Fruit fly (Drosophila melanogaster) whole organism, embryonic: ENCODE results near the gene dpr3.

Source experiments
- Ada2b ChIP-seq: fragments of 200-800 bp; sonication (Bioruptor generic); IDR thresholded peaks from 2 replicates; pipeline ENCODE4 v1.3.6; 2022; ENCODE audit warnings: missing biosample characterization, missing genetic modification characterization
- Antp ChIP-seq: fragments of 200-800 bp; sonication (Bioruptor generic); optimal IDR thresholded peaks from 3 replicates; lab custom pipeline; 2016; ENCODE audit warnings: missing biosample characterization, missing genetic modification characterization
- Bgb ChIP-seq: fragments of 200-800 bp; sonication (Bioruptor generic); IDR thresholded peaks from 2 replicates; pipeline ENCODE4 v1.3.6; 2022; ENCODE audit warnings: missing biosample characterization, missing genetic modification characterization; ENCODE audit not compliant: partially characterized antibody
- CG10209 ChIP-seq: fragments of 200-800 bp; sonication (Bioruptor generic); optimal IDR thresholded peaks from 3 replicates; lab custom pipeline; 2017; ENCODE audit warnings: missing biosample characterization, mild to moderate bottlenecking, missing genetic modification characterization, missing genetic modification reagents
- CG10274 ChIP-seq: fragments of 200-800 bp; sonication (Bioruptor generic); optimal IDR thresholded peaks from 3 replicates; lab custom pipeline; 2017; ENCODE audit warnings: missing biosample characterization, mild to moderate bottlenecking, missing genetic modification characterization
- CG11456 ChIP-seq: fragments of 200-800 bp; sonication (Bioruptor generic); IDR thresholded peaks from 3 replicates; pipeline ENCODE4 v1.3.6; 2022; ENCODE audit warnings: missing biosample characterization, missing genetic modification characterization
- CG13894 ChIP-seq: fragments of 200-800 bp; sonication (Bioruptor generic); optimal IDR thresholded peaks from 3 replicates; lab custom pipeline; 2018; ENCODE audit warnings: missing biosample characterization, mild to moderate bottlenecking, missing genetic modification characterization, moderate library complexity
- CG14710 ChIP-seq: fragments of 200-800 bp; sonication (Bioruptor generic); optimal IDR thresholded peaks from 3 replicates; lab custom pipeline; 2019; ENCODE audit warnings: missing biosample characterization, mild to moderate bottlenecking, missing genetic modification characterization, moderate library complexity
- CG17385 ChIP-seq: fragments of 200-800 bp; sonication (Bioruptor generic); optimal IDR thresholded peaks from 3 replicates; lab custom pipeline; 2018; ENCODE audit warnings: missing biosample characterization, mild to moderate bottlenecking, missing genetic modification characterization
- CG31365 ChIP-seq: fragments of 200-800 bp; sonication (Bioruptor generic); optimal IDR thresholded peaks from 2 replicates; lab custom pipeline; 2018; ENCODE audit warnings: missing biosample characterization, mild to moderate bottlenecking, missing genetic modification characterization
- CG31388 ChIP-seq: fragments of 200-800 bp; sonication (Bioruptor generic); optimal IDR thresholded peaks from 2 replicates; lab custom pipeline; 2016; ENCODE audit warnings: missing biosample characterization, missing genetic modification characterization
- CG3995 ChIP-seq: fragments of 200-800 bp; sonication (Bioruptor generic); optimal IDR thresholded peaks from 3 replicates; lab custom pipeline; 2016; ENCODE audit warnings: missing biosample characterization, missing genetic modification characterization
- CG4328 ChIP-seq: fragments of 200-800 bp; sonication (Bioruptor generic); optimal IDR thresholded peaks from 3 replicates; lab custom pipeline; 2017; ENCODE audit warnings: missing biosample characterization, missing genetic modification reagents, missing genetic modification characterization
- CG6175 ChIP-seq: fragments of 200-800 bp; sonication (Bioruptor generic); IDR thresholded peaks from 3 replicates; pipeline ENCODE4 v1.3.6; 2022; ENCODE audit warnings: missing biosample characterization, missing genetic modification characterization
- CG6272 ChIP-seq: fragments of 200-800 bp; sonication (Bioruptor generic); IDR thresholded peaks from 2 replicates; pipeline ENCODE4 v1.3.6; 2022; ENCODE audit warnings: missing biosample characterization, missing genetic modification characterization
- CG9797 ChIP-seq: fragments of 200-800 bp; sonication (Bioruptor generic); optimal IDR thresholded peaks from 3 replicates; lab custom pipeline; 2018; ENCODE audit warnings: missing biosample characterization, mild to moderate bottlenecking, missing genetic modification characterization
- CkIIα-i1 ChIP-seq: fragments of 200-800 bp; sonication (Bioruptor generic); IDR thresholded peaks from 2 replicates; pipeline ENCODE4 v1.3.6; 2022; ENCODE audit warnings: missing biosample characterization, missing genetic modification characterization
- Doc3 ChIP-seq: fragments of 200-800 bp; sonication (Bioruptor generic); IDR thresholded peaks from 3 replicates; pipeline ENCODE4 v1.3.6; 2022; ENCODE audit warnings: missing biosample characterization, missing genetic modification characterization; ENCODE audit not compliant: partially characterized antibody
- Eip74EF ChIP-seq, 2 experiments: fragments of 200-800 bp in 1 of 2; fragments of >200 bp in 1 of 2; sonication (Bioruptor generic) in 1 of 2; optimal IDR thresholded peaks; 2 replicates each; lab custom pipeline; 2017 to 2019; ENCODE audit warnings: missing biosample characterization in 2 of 2, missing genetic modification characterization in 2 of 2, mild to moderate bottlenecking in 1 of 2, moderate library complexity in 1 of 2
- H15 ChIP-seq: fragments of 200-800 bp; sonication (Bioruptor generic); IDR thresholded peaks from 3 replicates; pipeline ENCODE4 v1.3.6; 2022; ENCODE audit warnings: missing biosample characterization, missing genetic modification characterization
- Max ChIP-seq: fragments of 200-800 bp; sonication (Bioruptor generic); optimal IDR thresholded peaks from 2 replicates; lab custom pipeline; 2016; ENCODE audit warnings: missing biosample characterization, mild to moderate bottlenecking, missing genetic modification characterization
- Neu2 ChIP-seq: fragments of 200-800 bp; sonication (Bioruptor generic); optimal IDR thresholded peaks from 3 replicates; lab custom pipeline; 2016; ENCODE audit warnings: missing biosample characterization, missing genetic modification characterization, borderline replicate concordance
- Optix ChIP-seq: fragments of 200-800 bp; sonication (Bioruptor generic); IDR thresholded peaks from 3 replicates; pipeline ENCODE4 v1.3.6; 2022; ENCODE audit warnings: missing biosample characterization, missing genetic modification characterization
- Xbp1 ChIP-seq: fragments of 200-800 bp; sonication (Bioruptor generic); optimal IDR thresholded peaks from 3 replicates; lab custom pipeline; 2016; ENCODE audit warnings: missing biosample characterization, mild to moderate bottlenecking, missing genetic modification characterization
- ato ChIP-seq: fragments of 200-800 bp; sonication (Bioruptor generic); IDR thresholded peaks from 2 replicates; pipeline ENCODE4 v1.3.6; 2022; ENCODE audit warnings: missing biosample characterization, missing genetic modification characterization; ENCODE audit not compliant: partially characterized antibody
- bowl ChIP-seq: fragments of 200-800 bp; sonication (Bioruptor generic); IDR thresholded peaks from 2 replicates; pipeline ENCODE4 v1.3.6; 2022; ENCODE audit warnings: missing biosample characterization, missing genetic modification characterization
- da ChIP-seq: fragments of 200-800 bp; sonication (Bioruptor generic); optimal IDR thresholded peaks from 2 replicates; lab custom pipeline; 2016; ENCODE audit warnings: missing biosample characterization, missing genetic modification characterization
- dmrt11E ChIP-seq: fragments of 200-800 bp; sonication (Bioruptor generic); optimal IDR thresholded peaks from 3 replicates; lab custom pipeline; 2018; ENCODE audit warnings: missing biosample characterization, mild to moderate bottlenecking, missing genetic modification characterization, moderate library complexity
- fd96Cb ChIP-seq: fragments of 200-800 bp; sonication (Bioruptor generic); optimal IDR thresholded peaks from 2 replicates; lab custom pipeline; 2018; ENCODE audit warnings: missing biosample characterization, mild to moderate bottlenecking, missing genetic modification characterization, moderate library complexity
- ftz-f1 ChIP-seq: fragments of 200-800 bp; sonication (Bioruptor generic); optimal IDR thresholded peaks from 2 replicates; lab custom pipeline; 2016; ENCODE audit warnings: missing biosample characterization, missing genetic modification characterization
- gro ChIP-seq: fragments of 200-800 bp; sonication (Bioruptor generic); optimal IDR thresholded peaks from 2 replicates; lab custom pipeline; 2016; ENCODE audit warnings: missing biosample characterization, missing genetic modification characterization
- inv ChIP-seq: fragments of 200-800 bp; sonication (Bioruptor generic); IDR thresholded peaks from 2 replicates; pipeline ENCODE4 v1.3.6; 2022; ENCODE audit warnings: missing biosample characterization, missing genetic modification characterization; ENCODE audit not compliant: partially characterized antibody
- jigr1 ChIP-seq: fragments of 200-800 bp; sonication (Bioruptor generic); IDR thresholded peaks from 3 replicates; pipeline ENCODE4 v1.3.6; 2022; ENCODE audit warnings: missing biosample characterization, missing genetic modification characterization
- kni ChIP-seq: fragments of 200-800 bp; sonication (Bioruptor generic); optimal IDR thresholded peaks from 3 replicates; lab custom pipeline; 2017; ENCODE audit warnings: mild to moderate bottlenecking, missing biosample characterization, missing genetic modification reagents, missing genetic modification characterization
- knrl ChIP-seq: fragments of 200-800 bp; sonication (Bioruptor generic); IDR thresholded peaks from 3 replicates; pipeline ENCODE4 v1.3.6; 2022; ENCODE audit warnings: missing biosample characterization, missing genetic modification characterization; ENCODE audit not compliant: partially characterized antibody
- lab ChIP-seq: fragments of 200-800 bp; sonication (Bioruptor generic); optimal IDR thresholded peaks from 3 replicates; lab custom pipeline; 2017; ENCODE audit warnings: missing biosample characterization, missing genetic modification characterization, mild to moderate bottlenecking, moderate library complexity, missing genetic modification reagents
- lilli ChIP-seq: fragments of 200-800 bp; sonication (Bioruptor generic); optimal IDR thresholded peaks from 3 replicates; lab custom pipeline; 2016; ENCODE audit warnings: missing biosample characterization, missing genetic modification characterization
- mam ChIP-seq: fragments of 200-800 bp; sonication (Bioruptor generic); optimal IDR thresholded peaks from 3 replicates; lab custom pipeline; 2016; ENCODE audit warnings: missing biosample characterization, missing genetic modification characterization
- mld ChIP-seq: fragments of 200-800 bp; sonication (Bioruptor generic); IDR thresholded peaks from 3 replicates; pipeline ENCODE4 v1.3.6; 2022; ENCODE audit warnings: missing biosample characterization, missing genetic modification characterization; ENCODE audit not compliant: partially characterized antibody
- nmo ChIP-seq: fragments of 200-800 bp; sonication (Bioruptor generic); optimal IDR thresholded peaks from 2 replicates; lab custom pipeline; 2018; ENCODE audit warnings: missing biosample characterization, mild to moderate bottlenecking, missing genetic modification characterization, moderate library complexity
- oc ChIP-seq: fragments of 200-800 bp; sonication (Bioruptor generic); optimal IDR thresholded peaks from 2 replicates; lab custom pipeline; 2018; ENCODE audit warnings: missing biosample characterization, mild to moderate bottlenecking, missing genetic modification characterization, moderate library complexity
- phol ChIP-seq: fragments of 200-800 bp; sonication (Bioruptor generic); optimal IDR thresholded peaks from 3 replicates; lab custom pipeline; 2018; ENCODE audit warnings: missing biosample characterization, mild to moderate bottlenecking, missing genetic modification characterization, moderate library complexity
- ranshi ChIP-seq: fragments of 200-800 bp; sonication (Bioruptor generic); IDR thresholded peaks from 2 replicates; pipeline ENCODE4 v1.3.6; 2022; ENCODE audit warnings: missing biosample characterization, missing genetic modification characterization
- ssp ChIP-seq: fragments of 200-800 bp; sonication (Bioruptor generic); IDR thresholded peaks from 2 replicates; pipeline ENCODE4 v1.3.6; 2022; ENCODE audit warnings: missing biosample characterization, missing genetic modification characterization
- ttk ChIP-seq: fragments of 200-800 bp; sonication (Bioruptor generic); IDR thresholded peaks from 2 replicates; pipeline ENCODE4 v2.1.2; 2022; ENCODE audit warnings: missing biosample characterization, missing genetic modification characterization
- wek ChIP-seq: fragments of 200-800 bp; sonication (Bioruptor generic); optimal IDR thresholded peaks from 3 replicates; lab custom pipeline; 2018; ENCODE audit warnings: missing biosample characterization, mild to moderate bottlenecking, missing genetic modification characterization, moderate library complexity
- yki ChIP-seq: fragments of >200 bp; optimal IDR thresholded peaks from 3 replicates; lab custom pipeline; 2018

dpr3 gene

DNA sequence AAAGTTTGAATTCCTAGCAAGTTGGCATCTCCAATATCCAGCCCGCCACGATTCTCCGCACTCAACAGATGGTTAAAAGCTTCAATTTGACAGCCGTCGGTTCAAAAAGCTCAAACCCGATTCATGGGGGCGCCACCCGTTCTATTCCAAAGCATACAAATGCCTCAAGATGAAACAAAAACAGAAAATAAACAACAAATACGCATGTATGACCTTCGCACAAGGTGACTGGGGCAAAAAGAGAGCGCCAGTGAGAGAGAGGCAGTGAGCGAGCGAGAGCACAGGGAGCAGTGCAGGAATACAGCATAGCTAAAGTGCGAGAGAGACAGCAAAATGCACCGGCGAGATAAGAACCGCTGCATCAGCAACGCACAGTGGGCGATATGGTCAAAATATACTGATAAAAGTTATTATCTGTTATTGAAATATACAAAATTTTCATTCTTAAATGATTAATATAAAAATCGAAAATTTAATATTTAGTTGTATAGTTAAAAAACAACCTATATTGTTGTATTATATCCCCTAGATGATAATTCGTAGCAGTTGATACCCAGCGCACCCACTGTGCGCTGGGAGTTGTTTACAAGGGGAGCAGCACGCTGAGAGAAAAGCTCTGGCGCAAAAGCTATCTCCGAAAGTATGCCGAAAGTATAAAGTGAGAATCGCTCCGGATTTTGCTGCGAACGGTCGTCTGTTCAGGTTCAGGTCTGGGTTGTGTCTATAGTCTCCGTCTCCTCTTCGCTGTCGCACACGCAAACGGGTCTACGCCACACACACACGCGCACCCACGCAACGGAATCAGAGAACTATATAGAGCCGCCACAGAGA, 20.7 kb upstream of the dpr3 start, which contains the start of gene Glyp (continued):
- peak; percentile 80 for TF ChIP-seq CG3995
- peak; percentile 69 for TF ChIP-seq mam (GFP tag; lab: Kevin White, UChicago)
- TF ChIP-seq CG4328 = peak; percentile 98
- TF ChIP-seq Doc3 (GFP tag; lab: Robert Waterston, UW) = no peak
- TF ChIP-seq da (GFP tag; lab: Kevin White, UChicago) = peak; percentile 38
- TF ChIP-seq CG14710 (tag; lab: Kevin White, UChicago) = peak; percentile 94
- peak; percentile 99 for TF ChIP-seq lab (GFP tag; lab: Kevin White, UChicago)
- TF ChIP-seq ato = no peak
- peak; percentile 81 for TF ChIP-seq CG6175
- TF ChIP-seq Max (GFP tag; lab: Kevin White, UChicago) = peak; percentile 96
- peak; percentile 99 for TF ChIP-seq ftz-f1
- peak; percentile 98 for TF ChIP-seq oc (tag; lab: Kevin White, UChicago)
- peak; percentile 90 for TF ChIP-seq kni (GFP tag; lab: Kevin White, UChicago)
- no peak for TF ChIP-seq inv (GFP tag; lab: Robert Waterston, UW)
- TF ChIP-seq wek (GFP tag; lab: Kevin White, UChicago) = peak; percentile 70
- TF ChIP-seq CG17385 = peak; percentile 96
- TF ChIP-seq Eip74EF (GFP tag; optimal IDR thresholded peaks at IDR 0.05; lab: Kevin White, UChicago) = peak in 1 of 2 experiments; percentile 96
- peak; percentile 97 for TF ChIP-seq CG13894 (tag; lab: Kevin White, UChicago)
- TF ChIP-seq H15 (GFP tag; lab: Robert Waterston, UW) = peak; percentile 91
- TF ChIP-seq fd96Cb (tag; lab: Kevin White, UChicago) = peak; percentile 95
- peak; percentile 93 for TF ChIP-seq ttk
- peak; percentile 95 for TF ChIP-seq lilli
- peak; percentile 69 for TF ChIP-seq CG31365 (tag; lab: Kevin White, UChicago)
- TF ChIP-seq CG11456 (GFP tag; lab: Robert Waterston, UW) = peak; percentile 94
- peak; percentile 58 for TF ChIP-seq CG31388
- TF ChIP-seq nmo (GFP tag; lab: Kevin White, UChicago) = peak; percentile 97
- TF ChIP-seq Neu2 (GFP tag; lab: Kevin White, UChicago) = no peak
- TF ChIP-seq gro (GFP tag; lab: Kevin White, UChicago) = peak; percentile 59
- TF ChIP-seq jigr1 (GFP tag; lab: Robert Waterston, UW) = peak; percentile 92
- TF ChIP-seq phol (tag; lab: Kevin White, UChicago) = peak; percentile 96
- TF ChIP-seq CG9797 (GFP tag; lab: Kevin White, UChicago) = peak; percentile 62
- peak; percentile 94 for TF ChIP-seq ranshi (GFP tag; lab: Robert Waterston, UW)
- TF ChIP-seq Bgb (GFP tag; lab: Robert Waterston, UW) = peak; percentile 36; the same call in 1 of the 2 replicates
- peak; percentile 86 for TF ChIP-seq dmrt11E (tag; lab: Kevin White, UChicago)
- TF ChIP-seq Antp (GFP tag; lab: Kevin White, UChicago) = peak; percentile 51
- peak; percentile 86 for TF ChIP-seq ssp (GFP tag; lab: Robert Waterston, UW)
- TF ChIP-seq mld (GFP tag; lab: Robert Waterston, UW) = no peak
- 0 out of 2 replicates have a peak, but pooled peaks have one; percentile 37 for TF ChIP-seq CkIIα-i1 (GFP tag; lab: Robert Waterston, UW)
- TF ChIP-seq Xbp1 = peak; percentile 96
- TF ChIP-seq bowl = peak; percentile 86
- TF ChIP-seq CG6272 = peak; percentile 95
- TF ChIP-seq CG10209 (GFP tag; lab: Kevin White, UChicago) = peak; percentile 98
- peak; percentile 90 for TF ChIP-seq yki (lab: Kevin White, UChicago)
- peak; percentile 94 for TF ChIP-seq Ada2b (GFP tag; lab: Robert Waterston, UW)
- TF ChIP-seq Optix (GFP tag; lab: Robert Waterston, UW) = peak; percentile 87
- peak; percentile 91 for TF ChIP-seq CG10274
- TF ChIP-seq knrl = 0 out of 3 replicates have a peak, but pooled peaks have one; percentile 24
